Fruit fly (Drosophila melanogaster): Measurements from ENCODE around the gene CG32066.

DNA sequence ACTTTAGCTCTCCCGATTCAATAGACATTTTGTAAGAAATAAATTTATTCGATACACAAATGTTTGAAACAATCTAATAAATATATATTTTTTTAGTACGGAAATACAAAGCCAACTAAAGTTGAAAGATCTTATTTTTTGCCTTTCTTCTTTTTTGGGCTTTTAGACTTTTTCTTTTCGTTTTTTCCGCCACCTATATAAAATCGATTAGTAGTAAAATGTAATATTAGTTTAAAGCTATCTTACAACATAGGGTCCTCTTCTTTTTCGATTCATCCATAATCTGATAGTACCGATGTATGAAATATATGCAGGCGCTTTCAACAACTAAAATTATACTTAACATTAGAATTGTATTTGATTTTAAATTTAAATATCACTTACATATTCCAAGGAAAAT, 30.8 kb downstream of the CG32066 start, which contains the start of gene CG42536:
- TF ChIP-seq pan (optimal IDR thresholded peaks at IDR 0.05): no peak
- no peak for TF ChIP-seq usp (GFP tag; optimal IDR thresholded peaks at IDR 0.05)
- no peak for TF ChIP-seq psq (optimal IDR thresholded peaks at IDR 0.05)

Measured in whole organism.